Fruit fly (Drosophila melanogaster) whole organism, larva: ENCODE results near the gene Mgat4a.

Source experiments
- noc ChIP-seq: fragments of 200-800 bp; sonication (Bioruptor generic); optimal IDR thresholded peaks from 3 replicates; lab custom pipeline; 2019; ENCODE audit warnings: missing biosample characterization, mild to moderate bottlenecking, missing genetic modification characterization, moderate library complexity

The Mgat4a gene

DNA sequence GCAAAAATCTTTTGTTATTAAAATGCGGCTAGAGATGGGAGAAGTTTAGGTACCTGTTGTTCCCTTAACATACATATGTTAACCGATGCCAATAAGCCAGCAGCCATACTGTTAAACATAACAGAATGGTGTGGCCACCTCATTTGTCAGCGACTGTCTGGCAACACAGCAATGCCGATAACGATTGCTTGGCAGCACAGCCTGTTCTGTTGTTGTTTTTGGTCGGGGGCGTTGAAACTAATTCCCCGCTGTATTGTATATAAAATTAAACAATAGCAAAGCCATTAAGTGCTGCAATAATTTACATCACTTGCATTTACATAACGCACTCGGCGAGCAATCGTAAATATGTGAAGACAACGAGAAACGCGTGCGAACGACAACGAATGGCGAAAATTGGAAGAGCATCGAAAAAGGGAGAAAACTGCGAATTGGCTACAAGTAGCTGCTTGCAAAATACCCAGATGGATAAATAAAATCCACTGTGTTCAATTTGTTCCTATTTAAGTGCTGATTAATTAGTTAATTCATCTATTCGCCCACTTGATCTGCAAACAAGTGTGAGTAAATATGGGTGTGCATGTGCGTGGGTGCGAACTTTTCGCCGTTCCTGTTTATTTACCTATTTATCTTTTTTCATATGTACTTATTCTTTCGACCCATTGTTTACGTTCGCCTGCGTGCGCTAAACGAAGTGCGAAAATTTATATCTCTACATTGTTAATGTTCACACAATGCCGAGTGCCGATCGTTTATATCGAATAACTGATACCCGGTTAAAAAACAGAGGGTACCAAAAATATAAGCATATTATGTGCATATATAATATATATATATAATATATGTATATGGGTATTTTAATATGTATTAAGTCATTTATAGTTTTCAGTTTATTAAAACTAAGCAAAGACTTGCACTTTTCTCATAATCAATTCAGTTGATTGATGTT, at the start of gene Mgat4a, which contains the start of gene Tsen34:
Gene Mgat4a, plus strand, starts transcription at position 192 of the 949 bp plus-strand sequence.
Gene Tsen34, minus strand, starts transcription at position 8 of the 949 bp plus-strand sequence.
- TF ChIP-seq noc (tag; lab: Kevin White, UChicago): peak; percentile 88

dm6 chr3L:14712799-14713198, 49.0 kb upstream of the Mgat4a start:
- TF ChIP-seq noc (tag; lab: Kevin White, UChicago): peak; percentile 38

- TF ChIP-seq noc (tag; lab: Kevin White, UChicago): no peak
These were observed 33.4 kb upstream of the Mgat4a start, which contains the start of gene CG13473 for dm6 chr3L:14728460-14728859. TSS of gene CG13473 (plus strand) at chr3L:14728760.

dm6 chr3L:14731790-14732189, 30.0 kb upstream of the Mgat4a start:
- TF ChIP-seq noc (tag; lab: Kevin White, UChicago): no peak

dm6 chr3L:14733417-14733816, 28.4 kb upstream of the Mgat4a start, which contains the start of gene CG13471:
TSS of gene CG13471 (minus strand) at chr3L:14733517.
- no peak for TF ChIP-seq noc (tag; lab: Kevin White, UChicago)

DNA sequence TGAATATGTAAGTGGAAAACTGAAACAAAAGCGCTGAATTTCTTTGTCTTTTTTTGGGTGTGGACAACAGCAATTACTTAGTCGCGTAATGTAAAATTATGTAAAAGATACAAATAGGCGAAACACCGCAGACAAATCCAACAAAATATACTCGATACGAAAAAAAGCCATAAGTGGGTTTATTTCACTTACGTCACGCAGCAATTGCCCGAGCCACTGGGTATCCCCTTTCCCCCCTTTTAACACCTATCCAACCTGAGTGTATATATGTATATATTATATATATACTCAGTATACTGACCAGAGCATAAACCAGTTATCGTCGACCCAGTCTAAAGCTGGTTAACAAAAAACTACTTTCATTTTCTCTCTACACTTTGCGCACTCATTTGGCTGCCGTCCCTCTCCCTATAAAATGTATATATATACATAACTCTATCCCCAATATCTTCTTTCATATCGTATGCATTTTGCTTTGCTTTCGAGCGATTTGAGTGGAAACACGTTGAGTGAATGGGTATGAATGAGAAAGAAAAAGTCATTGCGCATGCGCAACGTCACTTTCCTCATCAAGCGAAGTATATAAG, 18.6 kb upstream of the Mgat4a start:
- TF ChIP-seq noc (tag; lab: Kevin White, UChicago): no peak

dm6 chr3L:14751056-14751671, 10.7 kb upstream of the Mgat4a start:
- no peak for TF ChIP-seq noc (tag; lab: Kevin White, UChicago)

- TF ChIP-seq noc (tag; lab: Kevin White, UChicago): no peak
These were observed 9.0 kb upstream of the Mgat4a start for dm6 chr3L:14752816-14753215.

DNA sequence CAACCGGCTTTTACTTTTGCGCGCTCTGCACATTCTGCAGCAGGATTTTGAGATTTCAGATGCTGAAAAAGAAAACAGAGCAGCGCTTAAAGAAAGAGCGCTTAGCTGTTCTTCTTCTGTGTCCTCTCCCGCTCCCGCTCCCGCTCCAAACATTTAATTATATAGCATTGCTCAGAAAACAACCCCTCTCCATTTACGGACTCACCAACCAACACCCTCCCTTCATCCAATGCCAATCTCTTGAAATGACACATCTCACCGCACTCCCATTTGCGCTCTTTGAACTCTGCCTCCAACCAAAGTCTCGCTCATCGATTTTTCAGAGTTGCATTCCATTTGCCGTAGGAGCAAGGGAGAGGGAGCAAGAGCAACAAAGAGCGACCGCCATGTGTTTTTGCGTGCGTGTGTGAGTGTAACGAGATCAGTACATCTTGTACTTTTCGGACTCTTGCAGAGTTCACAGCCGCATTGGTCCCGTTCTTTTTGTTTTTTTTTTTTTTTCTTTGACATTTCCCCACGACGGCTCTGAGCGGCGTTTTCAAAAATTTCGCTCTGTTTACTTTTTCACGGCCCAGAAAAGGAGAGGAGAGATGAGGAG, 6.7 kb upstream of the Mgat4a start:
- TF ChIP-seq noc (tag; lab: Kevin White, UChicago): no peak

dm6 chr3L:14755951-14756723, 5.7 kb upstream of the Mgat4a start:
- TF ChIP-seq noc (tag; lab: Kevin White, UChicago): peak; percentile 93

dm6 chr3L:14756724-14757463, 4.9 kb upstream of the Mgat4a start:
- TF ChIP-seq noc (tag; lab: Kevin White, UChicago): peak; percentile 86

- peak; percentile 45 for TF ChIP-seq noc (tag; lab: Kevin White, UChicago)
These were observed 4.1 kb upstream of the Mgat4a start, which contains the start of gene CG42507 for dm6 chr3L:14757464-14758384. TSS of gene CG42507 (minus strand) at chr3L:14757962.

- no peak for TF ChIP-seq noc (tag; lab: Kevin White, UChicago)
These were observed 3.1 kb upstream of the Mgat4a start for dm6 chr3L:14758730-14759096.
